Fruit fly (Drosophila melanogaster): ENCODE results near the gene CG2887.
A peak's percentile ranks its signal among the peaks of the same experiment; 100 is the strongest.

CG2887 gene

DNA sequence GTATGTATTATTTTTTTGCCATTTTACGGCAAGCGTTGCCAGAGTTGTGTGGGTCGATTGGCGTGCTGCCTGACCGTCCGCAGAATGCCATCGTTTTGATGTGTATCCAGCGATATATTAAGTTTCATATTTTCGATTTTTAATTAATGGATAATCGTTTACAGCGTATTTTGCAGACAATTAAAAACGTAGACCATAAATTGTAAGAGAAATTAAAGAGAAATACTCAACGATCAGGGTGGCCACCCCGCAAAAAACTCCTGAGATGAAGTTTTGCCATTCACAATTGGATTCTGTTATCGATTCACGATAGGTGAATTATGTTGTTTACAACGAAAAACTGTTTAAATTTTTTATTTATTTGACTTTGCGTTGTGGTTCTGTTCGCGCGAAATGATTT is 3.7 kb downstream of the CG2887 start, which contains the start of gene nocte (continued):
- no peak for TF ChIP-seq CG7271 (tag; optimal IDR thresholded peaks at IDR 0.05)
- TF ChIP-seq ken (GFP tag; IDR thresholded peaks at IDR 0.05) = no peak
- no peak for TF ChIP-seq Hey (tag; optimal IDR thresholded peaks at IDR 0.05)
- TF ChIP-seq Gug (GFP tag; IDR thresholded peaks at IDR 0.05) = no peak
- peak; percentile 16 for TF ChIP-seq CG2120 (GFP tag; optimal IDR thresholded peaks at IDR 0.05)
- TF ChIP-seq CG15011 (GFP tag; optimal IDR thresholded peaks at IDR 0.05) = no peak
- TF ChIP-seq Rfx (GFP tag; IDR thresholded peaks at IDR 0.05) = no peak
- TF ChIP-seq usp (GFP tag; optimal IDR thresholded peaks at IDR 0.05) = no peak
- no peak for TF ChIP-seq wek (GFP tag; optimal IDR thresholded peaks at IDR 0.05)
- TF ChIP-seq CG4404 (GFP tag; IDR thresholded peaks at IDR 0.05) = no peak
- TF ChIP-seq h (optimal IDR thresholded peaks at IDR 0.05) = no peak
- TF ChIP-seq CG15073 (GFP tag; optimal IDR thresholded peaks at IDR 0.05) = no peak
- 0 out of 2 replicates have a peak, but pooled peaks have one; percentile 12 for TF ChIP-seq nerfin-2 (GFP tag; IDR thresholded peaks at IDR 0.05; ENCODE audit: partially characterized antibody)
- TF ChIP-seq CG17361 (GFP tag; IDR thresholded peaks at IDR 0.05) = no peak
- no peak for TF ChIP-seq Max (GFP tag; optimal IDR thresholded peaks at IDR 0.05)
- peak; percentile 17 for TF ChIP-seq tin (GFP tag; optimal IDR thresholded peaks at IDR 0.05)
- peak; percentile 16 for TF ChIP-seq Myb (GFP tag; optimal IDR thresholded peaks at IDR 0.05)
- no peak for TF ChIP-seq CG8290 (GFP tag; optimal IDR thresholded peaks at IDR 0.05)
- TF ChIP-seq CG8290 (tag; optimal IDR thresholded peaks at IDR 0.05) = peak in 1 of 2 experiments; percentile 4
- TF ChIP-seq hth (optimal IDR thresholded peaks at IDR 0.05) = no peak
- TF ChIP-seq CG6854 (GFP tag; optimal IDR thresholded peaks at IDR 0.05) = no peak
- no peak for TF ChIP-seq CG15696 (tag; optimal IDR thresholded peaks at IDR 0.05)
- peak; percentile 48; the same call in 2 of the 3 replicates for TF ChIP-seq vnd (GFP tag; IDR thresholded peaks at IDR 0.05; ENCODE audit: partially characterized antibody)
- TF ChIP-seq Sox102F (GFP tag; optimal IDR thresholded peaks at IDR 0.05) = no peak
- TF ChIP-seq jigr1 (GFP tag; IDR thresholded peaks at IDR 0.05) = no peak
- TF ChIP-seq Gsc (GFP tag; IDR thresholded peaks at IDR 0.05) = no peak
- TF ChIP-seq CG30431 (GFP tag; optimal IDR thresholded peaks at IDR 0.05) = no peak
- no peak for TF ChIP-seq CG14965 (GFP tag; optimal IDR thresholded peaks at IDR 0.05; ENCODE audit: borderline replicate concordance)
- no peak for TF ChIP-seq slp2 (GFP tag; optimal IDR thresholded peaks at IDR 0.05)
- TF ChIP-seq HHEX (GFP tag; optimal IDR thresholded peaks at IDR 0.05) = no peak
- TF ChIP-seq CG13894 (tag; optimal IDR thresholded peaks at IDR 0.05) = no peak
- TF ChIP-seq CoRest (tag; optimal IDR thresholded peaks at IDR 0.05) = peak; percentile 30
- no peak for TF ChIP-seq kah (GFP tag; optimal IDR thresholded peaks at IDR 0.05)
- no peak for TF ChIP-seq Xrp1 (GFP tag; IDR thresholded peaks at IDR 0.05)
- no peak for TF ChIP-seq ro (GFP tag; IDR thresholded peaks at IDR 0.05)
- no peak for TF ChIP-seq ash1 (GFP tag; optimal IDR thresholded peaks at IDR 0.05)
- TF ChIP-seq CG8478 (optimal IDR thresholded peaks at IDR 0.05) = no peak
- peak; percentile 58; the same call in 2 of the 3 replicates for TF ChIP-seq knrl (GFP tag; IDR thresholded peaks at IDR 0.05; ENCODE audit: partially characterized antibody)
- peak; percentile 65 for TF ChIP-seq trem (tag; optimal IDR thresholded peaks at IDR 0.05)
- TF ChIP-seq cato (GFP tag; optimal IDR thresholded peaks at IDR 0.05; ENCODE audit: borderline replicate concordance) = no peak
- no peak for TF ChIP-seq nau (GFP tag; optimal IDR thresholded peaks at IDR 0.05)
- TF ChIP-seq D (optimal IDR thresholded peaks at IDR 0.05) = no peak
- TF ChIP-seq D (GFP tag; optimal IDR thresholded peaks at IDR 0.05) = no peak
- TF ChIP-seq MBD-R2 (GFP tag; IDR thresholded peaks at IDR 0.05) = peak; percentile 62
- peak in 1 of 2 experiments; percentile 66 for TF ChIP-seq insv (GFP tag; optimal IDR thresholded peaks at IDR 0.05)
- TF ChIP-seq sisA (GFP tag; IDR thresholded peaks at IDR 0.05) = no peak
- TF ChIP-seq CG9932 (GFP tag; IDR thresholded peaks at IDR 0.05) = peak; percentile 21; the same call in 1 of the 2 replicates
- peak; percentile 20 for TF ChIP-seq CG15514 (GFP tag; optimal IDR thresholded peaks at IDR 0.05)
- TF ChIP-seq CG6683 (GFP tag; optimal IDR thresholded peaks at IDR 0.05) = no peak
- peak; percentile 33 for TF ChIP-seq sug (tag; optimal IDR thresholded peaks at IDR 0.05)
- TF ChIP-seq so (GFP tag; IDR thresholded peaks at IDR 0.05) = no peak
- peak; percentile 31 for TF ChIP-seq E2f2 (GFP tag; IDR thresholded peaks at IDR 0.05)
- no peak for TF ChIP-seq ems (GFP tag; optimal IDR thresholded peaks at IDR 0.05)
